Fruit fly (Drosophila melanogaster): Measurements from ENCODE around the gene GstO2.

dm6 chr3L:8554024-8554642 is 30.8 kb upstream of the GstO2 start:
- TF ChIP-seq gl (tag; optimal IDR thresholded peaks at IDR 0.05) (no peak), CG10348 (GFP tag; IDR thresholded peaks at IDR 0.05) (no peak), Pif1B (GFP tag; optimal IDR thresholded peaks at IDR 0.05) (no peak), CG34367 (tag; optimal IDR thresholded peaks at IDR 0.05) (no peak), EcR (GFP tag; optimal IDR thresholded peaks at IDR 0.05) (peak; percentile 83), CG32121 (GFP tag; IDR thresholded peaks at IDR 0.05) (no peak), rn (GFP tag; IDR thresholded peaks at IDR 0.05) (no peak), Pif1A (GFP tag; optimal IDR thresholded peaks at IDR 0.05) (no peak), CG15710 (tag; optimal IDR thresholded peaks at IDR 0.05) (no peak), CG17806 (tag; optimal IDR thresholded peaks at IDR 0.05) (no peak)
